Worm (Caenorhabditis elegans): ENCODE results near the gene gpa-2.

DNA sequence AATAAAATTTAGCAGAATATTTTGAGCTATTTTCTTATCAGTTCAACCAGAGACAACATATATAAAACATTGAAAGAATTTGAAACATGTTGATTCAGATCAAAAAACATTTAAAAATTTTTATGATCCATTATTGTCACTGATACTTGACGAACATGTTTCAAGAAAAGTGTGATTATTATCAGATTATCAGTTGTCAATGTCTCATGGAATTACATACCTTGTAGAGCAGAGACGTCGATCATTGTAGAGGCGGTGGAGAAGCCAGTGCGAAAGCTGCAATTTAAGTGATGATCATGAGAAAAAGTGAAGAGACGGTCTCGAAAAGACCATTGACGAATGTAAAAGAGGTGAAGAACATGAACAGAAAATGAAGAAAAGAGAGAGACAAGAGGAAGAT lies 31.6 kb downstream of the gpa-2 start, which contains the start of gene F52E1.9:
- TF ChIP-seq pha-4 (tag; optimal IDR thresholded peaks at IDR 0.05) = no peak
- no peak for TF ChIP-seq ztf-26 (tag; optimal IDR thresholded peaks at IDR 0.05)
- TF ChIP-seq ama-1 (optimal IDR thresholded peaks at IDR 0.05) = no peak
- TF ChIP-seq ama-1 (GFP tag; optimal IDR thresholded peaks at IDR 0.05) = no peak
- no peak for TF ChIP-seq snpc-1.1 (tag; optimal IDR thresholded peaks at IDR 0.05; ENCODE audit: insufficient read depth)
- no peak for TF ChIP-seq unc-62 (GFP tag; optimal IDR thresholded peaks at IDR 0.05)
- no peak for TF ChIP-seq zfh-2 (GFP tag; conservative IDR thresholded peaks at IDR 0.05)

All from whole organism, young adult.